Worm (Caenorhabditis elegans): Measurements from ENCODE around the gene smc-3.
A peak's percentile ranks its signal among the peaks of the same experiment; 100 is the strongest.

The smc-3 gene

DNA sequence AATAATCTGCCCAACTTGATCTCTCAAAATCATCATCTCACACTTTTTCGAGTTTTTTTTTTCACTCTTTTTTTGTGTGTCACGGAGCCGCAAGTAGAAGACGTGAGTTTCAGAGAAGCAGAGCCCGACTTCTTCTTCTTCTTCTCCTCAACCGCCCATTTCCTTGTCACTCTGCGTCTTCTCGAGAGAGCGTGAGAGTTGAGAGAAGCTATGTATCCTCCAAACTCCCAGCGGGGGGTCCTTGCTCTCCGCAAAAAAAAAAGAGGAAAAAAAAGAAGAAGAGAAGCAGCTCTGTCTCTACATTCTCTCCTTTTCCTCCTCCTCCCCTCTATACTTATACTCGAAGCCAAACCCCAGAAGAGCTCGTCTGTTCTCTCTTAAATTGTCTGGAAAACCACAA, 43.6 kb downstream of the smc-3 start:
- TF ChIP-seq zim-3 (tag; optimal IDR thresholded peaks at IDR 0.05) (no peak), ama-1 (optimal IDR thresholded peaks at IDR 0.05) (no peak), ama-1 (GFP tag; optimal IDR thresholded peaks at IDR 0.05) (no peak), ceh-91 (GFP tag; IDR thresholded peaks at IDR 0.05) (no peak), zfh-2 (GFP tag; conservative IDR thresholded peaks at IDR 0.05) (peak; percentile 78)

- TF ChIP-seq hmg-1.2 (GFP tag; IDR thresholded peaks at IDR 0.05) (peak; percentile 11; the same call in 1 of the 2 replicates), nfyb-1 (GFP tag; IDR thresholded peaks at IDR 0.05) (0 out of 2 replicates have a peak, but pooled peaks have one; percentile 53), zfh-2 (GFP tag; conservative IDR thresholded peaks at IDR 0.05) (peak; percentile 57), pbrm-1 (GFP tag; IDR thresholded peaks at IDR 0.05) (no peak), T26A5.8 (tag; optimal IDR thresholded peaks at IDR 0.05) (no peak)
These were observed 45.4 kb downstream of the smc-3 start for ce11 chrIII:11336072-11336471.

ce11 chrIII:11337627-11338026, 46.9 kb downstream of the smc-3 start:
- TF ChIP-seq sea-2 (GFP tag; IDR thresholded peaks at IDR 0.05) = no peak
- TF ChIP-seq tbp1 (GFP tag; optimal IDR thresholded peaks at IDR 0.05) = no peak
- no peak for TF ChIP-seq mel-28 (tag; optimal IDR thresholded peaks at IDR 0.05; ENCODE audit: borderline replicate concordance)
- TF ChIP-seq F57C9.4 (tag; optimal IDR thresholded peaks at IDR 0.05) = no peak
- TF ChIP-seq lin-54 (GFP tag; optimal IDR thresholded peaks at IDR 0.05) = no peak
- TF ChIP-seq unc-130 (GFP tag; optimal IDR thresholded peaks at IDR 0.05) = no peak
- TF ChIP-seq nhr-179 (tag; optimal IDR thresholded peaks at IDR 0.05) = no peak
- no peak for TF ChIP-seq C06A6.2 (GFP tag; conservative IDR thresholded peaks at IDR 0.05)
- no peak for TF ChIP-seq let-526 (GFP tag; IDR thresholded peaks at IDR 0.05)
- no peak for TF ChIP-seq ztf-28 (GFP tag; IDR thresholded peaks at IDR 0.05)
- no peak for TF ChIP-seq dpff-1 (tag; optimal IDR thresholded peaks at IDR 0.05)
- TF ChIP-seq lag-1 (GFP tag; IDR thresholded peaks at IDR 0.05) = no peak
- no peak for TF ChIP-seq F57A8.1 (GFP tag; optimal IDR thresholded peaks at IDR 0.05)
- no peak for TF ChIP-seq attf-5 (GFP tag; optimal IDR thresholded peaks at IDR 0.05)
- no peak for TF ChIP-seq D2030.7 (GFP tag; IDR thresholded peaks at IDR 0.05)
- TF ChIP-seq mcd-1 (GFP tag; IDR thresholded peaks at IDR 0.05) = no peak
- no peak for TF ChIP-seq chd-7 (tag; optimal IDR thresholded peaks at IDR 0.05)
- no peak for TF ChIP-seq xnd-1 (tag; optimal IDR thresholded peaks at IDR 0.05)
- no peak for TF ChIP-seq athp-1 (tag; optimal IDR thresholded peaks at IDR 0.05)

DNA sequence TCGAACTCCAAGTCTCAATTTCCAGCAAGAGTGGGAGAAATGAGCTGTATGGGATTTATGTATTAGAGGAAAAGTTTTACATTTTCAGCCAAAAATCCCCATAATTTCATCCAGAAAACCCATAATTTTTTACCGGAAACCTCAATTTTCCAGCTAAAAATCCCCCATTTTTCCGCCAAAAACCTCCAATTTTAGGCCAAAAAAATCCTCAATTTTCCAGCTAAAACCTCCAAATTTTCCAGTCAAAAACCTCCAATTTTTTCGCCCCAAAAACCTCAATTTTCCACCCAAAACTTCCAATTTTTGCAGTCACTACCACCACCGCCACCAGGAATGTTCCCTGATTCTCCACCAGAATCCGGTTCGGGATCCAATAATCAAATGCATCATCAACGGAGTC, 50.8 kb downstream of the smc-3 start:
- TF ChIP-seq Y67H2A.10 (GFP tag; conservative IDR thresholded peaks at IDR 0.05) = no peak
- no peak for TF ChIP-seq dpff-1 (tag; optimal IDR thresholded peaks at IDR 0.05)
- no peak for TF ChIP-seq lin-26 (GFP tag; IDR thresholded peaks at IDR 0.05)
- no peak for TF ChIP-seq mcd-1 (GFP tag; IDR thresholded peaks at IDR 0.05)
- no peak for TF ChIP-seq lin-40 (tag; optimal IDR thresholded peaks at IDR 0.05)
- no peak for TF ChIP-seq zim-3 (tag; optimal IDR thresholded peaks at IDR 0.05)
- TF ChIP-seq somi-1 (GFP tag; optimal IDR thresholded peaks at IDR 0.05) = no peak
- no peak for TF ChIP-seq ztf-28 (GFP tag; IDR thresholded peaks at IDR 0.05)
- no peak for TF ChIP-seq nfyb-1 (GFP tag; IDR thresholded peaks at IDR 0.05)
- TF ChIP-seq aptf-3 (GFP tag; IDR thresholded peaks at IDR 0.05) = no peak
- no peak for TF ChIP-seq ztf-25 (GFP tag; IDR thresholded peaks at IDR 0.05)
- TF ChIP-seq ztf-3 (GFP tag; optimal IDR thresholded peaks at IDR 0.05) = no peak
- TF ChIP-seq ceh-27 (GFP tag; optimal IDR thresholded peaks at IDR 0.05) = no peak
- TF ChIP-seq F39B2.1 (GFP tag; IDR thresholded peaks at IDR 0.05) = no peak
- no peak for TF ChIP-seq C17E4.6 (GFP tag; IDR thresholded peaks at IDR 0.05)
- TF ChIP-seq rpc-1 (optimal IDR thresholded peaks at IDR 0.05) = no peak
- no peak for TF ChIP-seq rpc-1 (tag; optimal IDR thresholded peaks at IDR 0.05)
- TF ChIP-seq ceh-79 (tag; optimal IDR thresholded peaks at IDR 0.05) = no peak
- TF ChIP-seq hmg-1.2 (GFP tag; IDR thresholded peaks at IDR 0.05) = no peak
- no peak for TF ChIP-seq rec-8 (tag; optimal IDR thresholded peaks at IDR 0.05)
- TF ChIP-seq hsf-1 (GFP tag; IDR thresholded peaks at IDR 0.05) = no peak
